Fruit fly (Drosophila melanogaster) S2 (cell line): ENCODE results near the gene CG32192.

Source experiments
- CG8478 ChIP-seq: fragments of >200 bp; optimal IDR thresholded peaks from 2 replicates; lab custom pipeline; 2018
- CTCF ChIP-seq, 2 experiments: fragments of >200 bp; optimal IDR thresholded peaks; 2 replicates each; lab custom pipeline; 2018

DNA sequence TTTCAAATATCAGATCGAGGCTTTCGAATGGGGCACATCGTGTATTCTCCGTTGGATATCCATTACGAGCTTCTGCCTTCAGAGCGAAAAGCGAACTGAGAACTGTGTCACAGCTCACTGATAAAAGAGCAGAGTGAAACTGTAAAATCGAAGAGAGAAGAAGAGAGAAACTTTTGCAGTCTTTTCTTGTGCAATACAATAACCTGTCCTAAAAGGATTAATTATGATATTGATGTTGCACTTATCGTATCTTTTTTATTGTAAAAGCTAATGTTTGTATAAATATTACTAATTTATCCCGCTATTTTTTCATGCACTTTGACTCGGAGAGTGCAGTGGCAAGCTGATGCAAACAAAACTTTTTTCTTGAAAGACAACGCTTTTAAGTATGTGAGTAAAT is 34.9 kb downstream of the CG32192 start:
- no peak for TF ChIP-seq CTCF (optimal IDR thresholded peaks at IDR 0.05; lab: Kevin White, UChicago)
- no peak for TF ChIP-seq CG8478 (lab: Kevin White, UChicago)
